Fruit fly (Drosophila melanogaster): Measurements from ENCODE around the gene Rab23.
A peak's percentile ranks its signal among the peaks of the same experiment; 100 is the strongest.

Gene Rab23

DNA sequence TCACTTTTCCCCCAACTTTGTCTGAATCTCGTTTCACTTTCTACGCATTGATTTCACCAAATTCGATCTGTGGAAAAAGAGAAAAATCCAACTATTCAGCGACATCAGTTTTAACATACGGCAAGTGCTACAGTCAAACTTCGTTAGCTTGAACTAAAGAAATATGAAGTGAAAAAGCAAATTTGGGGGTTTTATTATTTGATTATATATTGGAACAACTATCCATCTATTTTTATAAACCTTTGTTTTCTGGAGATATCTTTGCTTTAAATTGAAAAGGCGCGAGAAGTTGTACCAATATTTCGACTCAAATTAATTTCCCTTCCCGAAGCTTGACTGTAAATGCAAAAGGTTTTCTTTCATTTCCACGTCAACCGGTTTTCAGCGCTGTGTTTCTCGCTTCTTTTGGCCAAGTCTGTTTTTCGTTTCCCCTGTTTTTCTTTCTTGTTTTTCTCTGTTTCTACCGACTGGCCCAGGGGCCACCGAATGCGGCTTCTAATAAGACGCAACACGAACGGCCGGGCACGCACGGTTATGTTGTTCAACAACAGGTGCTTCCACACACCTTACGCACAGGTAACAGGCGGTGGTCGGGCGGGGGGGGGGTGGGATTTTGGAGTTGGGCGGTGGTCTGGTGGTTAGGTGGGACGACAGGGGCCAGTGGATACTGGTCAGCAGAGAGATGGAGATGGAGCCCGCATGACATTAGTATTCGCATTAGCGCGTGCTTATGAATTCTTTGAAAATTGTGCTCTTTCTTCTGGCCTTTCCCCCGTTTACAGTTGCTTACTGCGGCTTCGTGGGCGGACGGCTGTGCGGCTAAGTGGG is 2.1 kb downstream of the Rab23 start:
- TF ChIP-seq sv (GFP tag; optimal IDR thresholded peaks at IDR 0.05): peak; percentile 22
- no peak for TF ChIP-seq OdsH (GFP tag; optimal IDR thresholded peaks at IDR 0.05)
- no peak for TF ChIP-seq Rel (GFP tag; optimal IDR thresholded peaks at IDR 0.05)
- no peak for TF ChIP-seq Rel (tag; optimal IDR thresholded peaks at IDR 0.05)

DNA sequence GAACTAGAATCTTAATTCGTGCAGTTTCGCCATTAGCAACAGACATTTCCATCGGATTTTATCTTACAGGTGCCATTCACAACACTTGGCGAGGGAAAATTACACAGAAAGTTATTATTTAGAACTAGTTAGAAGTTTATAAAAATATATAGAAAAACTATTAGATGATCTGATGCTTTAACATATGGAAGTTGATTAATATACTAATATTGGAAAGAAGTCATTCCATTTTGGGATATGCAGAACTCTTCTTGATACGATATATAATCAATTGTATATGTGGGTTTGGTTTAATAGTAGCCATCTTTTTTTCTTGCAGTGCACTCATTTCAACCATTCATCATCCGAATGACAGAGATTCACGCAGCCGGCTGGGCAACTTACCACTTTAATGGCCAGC is 3.0 kb downstream of the Rab23 start:
- TF ChIP-seq dl (GFP tag; optimal IDR thresholded peaks at IDR 0.05; ENCODE audit: insufficient read depth in 1 of 2, partially characterized antibody in 2 of 2) (no peak), sage (GFP tag; optimal IDR thresholded peaks at IDR 0.05) (no peak), pan (optimal IDR thresholded peaks at IDR 0.05) (no peak), h (GFP tag; optimal IDR thresholded peaks at IDR 0.05) (no peak), Myc (optimal IDR thresholded peaks at IDR 0.05) (no peak), Vsx2 (GFP tag; optimal IDR thresholded peaks at IDR 0.05; ENCODE audit: partially characterized antibody) (no peak), tai (GFP tag; optimal IDR thresholded peaks at IDR 0.05) (no peak), dmrt93B (GFP tag; optimal IDR thresholded peaks at IDR 0.05) (no peak)

DNA sequence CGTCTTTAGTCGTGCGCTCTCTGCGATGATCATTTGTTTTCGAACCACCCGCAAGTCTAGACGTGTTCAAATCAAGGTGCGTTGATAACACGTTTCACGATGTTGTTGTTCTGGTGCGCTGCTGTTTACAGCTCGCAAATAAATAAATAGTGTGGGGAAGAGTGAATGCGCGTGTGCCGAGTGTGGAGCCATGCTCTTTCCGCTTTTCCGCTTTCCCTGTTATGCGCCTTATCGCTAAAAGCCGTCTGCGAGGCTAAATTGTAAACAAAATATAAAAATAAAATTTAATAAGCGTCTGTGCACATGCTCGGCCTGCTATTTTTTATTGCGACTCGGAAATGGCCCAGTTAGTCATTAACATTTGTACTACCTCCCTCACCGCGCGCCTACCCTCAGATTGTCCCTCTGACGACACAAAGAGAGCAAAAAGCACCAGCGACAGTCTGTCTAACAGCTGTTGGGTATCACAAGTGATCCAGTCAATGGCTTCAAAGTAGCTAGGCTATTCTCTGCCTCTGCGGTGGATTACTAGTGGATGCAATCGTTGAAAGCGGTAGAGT is 12.5 kb downstream of the Rab23 start:
- TF ChIP-seq CrebA (GFP tag; optimal IDR thresholded peaks at IDR 0.05; ENCODE audit: borderline replicate concordance): no peak
- no peak for TF ChIP-seq HLH106 (tag; optimal IDR thresholded peaks at IDR 0.05)
- TF ChIP-seq pan (optimal IDR thresholded peaks at IDR 0.05): no peak
- no peak for TF ChIP-seq woc (GFP tag; optimal IDR thresholded peaks at IDR 0.05)
- no peak for TF ChIP-seq CG32264 (GFP tag; optimal IDR thresholded peaks at IDR 0.05)
- no peak for TF ChIP-seq Mio (GFP tag; optimal IDR thresholded peaks at IDR 0.05)
- peak; percentile 15 for TF ChIP-seq jim (GFP tag; optimal IDR thresholded peaks at IDR 0.05)
- no peak for TF ChIP-seq Dfd (GFP tag; optimal IDR thresholded peaks at IDR 0.05)
- TF ChIP-seq sage (GFP tag; optimal IDR thresholded peaks at IDR 0.05): peak; percentile 2
- peak; percentile 65 for TF ChIP-seq h (GFP tag; optimal IDR thresholded peaks at IDR 0.05)
- no peak for TF ChIP-seq Hnf4 (GFP tag; optimal IDR thresholded peaks at IDR 0.05)
- no peak for TF ChIP-seq Vsx2 (GFP tag; optimal IDR thresholded peaks at IDR 0.05; ENCODE audit: partially characterized antibody)
- TF ChIP-seq N (GFP tag; optimal IDR thresholded peaks at IDR 0.05): no peak
- TF ChIP-seq Hr83 (GFP tag; optimal IDR thresholded peaks at IDR 0.05; ENCODE audit: poor library complexity, severe bottlenecking): peak; percentile 70
- TF ChIP-seq Dif (GFP tag; optimal IDR thresholded peaks at IDR 0.05; ENCODE audit: partially characterized antibody): no peak
- no peak for TF ChIP-seq usp (GFP tag; optimal IDR thresholded peaks at IDR 0.05)
- no peak for TF ChIP-seq Jra (GFP tag; optimal IDR thresholded peaks at IDR 0.05)
- TF ChIP-seq OdsH (GFP tag; optimal IDR thresholded peaks at IDR 0.05): peak; percentile 23
- no peak for TF ChIP-seq tai (GFP tag; optimal IDR thresholded peaks at IDR 0.05)
- no peak for TF ChIP-seq Rel (GFP tag; optimal IDR thresholded peaks at IDR 0.05)
- TF ChIP-seq Rel (tag; optimal IDR thresholded peaks at IDR 0.05): peak; percentile 25
- TF ChIP-seq foxo (GFP tag; optimal IDR thresholded peaks at IDR 0.05): no peak
- peak; percentile 41 for TF ChIP-seq fru (GFP tag; optimal IDR thresholded peaks at IDR 0.05)
- peak; percentile 19 for TF ChIP-seq psq (GFP tag; optimal IDR thresholded peaks at IDR 0.05)
- TF ChIP-seq dsf (GFP tag; optimal IDR thresholded peaks at IDR 0.05; ENCODE audit: borderline replicate concordance): no peak
- TF ChIP-seq rgr (GFP tag; optimal IDR thresholded peaks at IDR 0.05): no peak
- TF ChIP-seq ey (GFP tag; optimal IDR thresholded peaks at IDR 0.05): no peak

DNA sequence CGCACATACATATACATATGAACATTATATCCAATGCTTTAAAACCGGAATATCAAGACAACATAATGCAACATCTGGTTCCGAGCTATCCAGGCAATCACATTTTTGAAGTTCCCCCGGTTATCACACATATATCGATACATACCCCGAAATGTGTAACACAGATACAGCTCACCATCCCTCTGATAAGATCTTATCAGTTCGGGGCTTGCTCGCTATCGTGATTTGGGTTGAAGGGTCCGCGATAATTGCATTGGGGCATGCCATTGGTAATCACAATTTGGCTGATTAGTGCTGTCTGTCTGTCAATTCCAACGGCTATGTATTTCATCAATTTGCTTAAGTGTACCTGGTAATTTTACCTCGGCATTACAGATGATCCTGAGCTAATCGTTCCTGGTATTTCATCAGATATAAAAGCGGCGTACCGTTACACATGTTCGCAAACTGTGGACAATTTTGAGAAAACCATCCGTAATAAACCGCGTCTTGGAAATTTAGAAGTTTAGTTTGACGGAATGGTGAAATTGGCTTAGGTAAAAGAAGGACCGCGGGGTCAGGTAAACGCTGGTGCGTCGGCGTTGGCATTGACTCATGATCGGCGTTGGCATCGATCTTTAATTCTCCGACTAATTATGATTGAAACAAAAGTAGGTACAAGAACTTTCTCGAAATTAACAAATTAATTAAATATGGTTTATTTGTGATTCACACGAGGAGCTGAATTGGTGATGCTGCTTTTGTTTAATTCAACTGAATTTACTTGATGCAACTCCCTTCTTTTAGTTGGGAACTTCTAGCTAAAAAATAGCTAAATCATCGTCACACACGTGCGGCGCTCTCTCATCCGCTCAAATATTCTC is 13.2 kb downstream of the Rab23 start:
- TF ChIP-seq sage (GFP tag; optimal IDR thresholded peaks at IDR 0.05) (no peak), Rel (GFP tag; optimal IDR thresholded peaks at IDR 0.05) (no peak), Rel (tag; optimal IDR thresholded peaks at IDR 0.05) (peak; percentile 46), dsf (GFP tag; optimal IDR thresholded peaks at IDR 0.05; ENCODE audit: borderline replicate concordance) (no peak), CG32264 (GFP tag; optimal IDR thresholded peaks at IDR 0.05) (no peak), HLH106 (tag; optimal IDR thresholded peaks at IDR 0.05) (no peak), Abd-B (GFP tag; optimal IDR thresholded peaks at IDR 0.05) (no peak), tai (GFP tag; optimal IDR thresholded peaks at IDR 0.05) (no peak), dl (GFP tag; optimal IDR thresholded peaks at IDR 0.05; ENCODE audit: insufficient read depth in 1 of 2, partially characterized antibody in 2 of 2) (peak; percentile 42 to 56), ey (GFP tag; optimal IDR thresholded peaks at IDR 0.05) (no peak), Dfd (GFP tag; optimal IDR thresholded peaks at IDR 0.05) (no peak), Hr78 (GFP tag; optimal IDR thresholded peaks at IDR 0.05) (no peak), CrebA (GFP tag; optimal IDR thresholded peaks at IDR 0.05; ENCODE audit: borderline replicate concordance) (no peak), Dif (GFP tag; optimal IDR thresholded peaks at IDR 0.05; ENCODE audit: partially characterized antibody) (peak; percentile 76), Jra (GFP tag; optimal IDR thresholded peaks at IDR 0.05) (no peak), h (GFP tag; optimal IDR thresholded peaks at IDR 0.05) (no peak), Myc (optimal IDR thresholded peaks at IDR 0.05) (peak; percentile 79), Hnf4 (GFP tag; optimal IDR thresholded peaks at IDR 0.05) (no peak)

Measured in whole organism, wandering third instar larva.